Worm (Caenorhabditis elegans) whole organism, early embryonic: ENCODE results near the gene nhr-158.

ENCODE experiments used
- F13C5.2 ChIP-seq: sonication (generic microtip); optimal IDR thresholded peaks from 2 replicates; lab custom pipeline; 2017; ENCODE audit warnings: mild to moderate bottlenecking, missing genetic modification characterization, inconsistent platforms, missing compliant biosample characterization
- aly-1 ChIP-seq: sonication (generic microtip); optimal IDR thresholded peaks from 2 replicates; lab custom pipeline; 2016; ENCODE audit warnings: missing genetic modification characterization, missing compliant biosample characterization
- ama-1 ChIP-seq: fragments of 150-350 bp; optimal IDR thresholded peaks from 2 replicates; lab custom pipeline; 2014
- ceh-36 ChIP-seq: sonication (generic microtip); optimal IDR thresholded peaks from 2 replicates; lab custom pipeline; 2016; ENCODE audit warnings: missing genetic modification characterization, inconsistent platforms, missing compliant biosample characterization
- flt-1 ChIP-seq: fragments of 200-800 bp; sonication (Bioruptor generic); IDR thresholded peaks from 2 replicates; pipeline ENCODE4 v1.3.6; 2022; ENCODE audit warnings: missing genetic modification characterization, missing compliant biosample characterization
- hmbx-1 ChIP-seq: sonication (generic microtip); optimal IDR thresholded peaks from 2 replicates; lab custom pipeline; 2016; ENCODE audit warnings: mild to moderate bottlenecking, missing genetic modification characterization, missing compliant biosample characterization
- hnd-1 ChIP-seq: sonication (generic microtip); optimal IDR thresholded peaks from 2 replicates; lab custom pipeline; 2016; ENCODE audit warnings: missing genetic modification characterization, missing compliant biosample characterization
- pes-1 ChIP-seq: fragments of 200-800 bp; sonication (Bioruptor generic); IDR thresholded peaks from 2 replicates; pipeline ENCODE4 v1.3.6; 2022; ENCODE audit warnings: missing genetic modification reagents, missing genetic modification characterization, missing compliant biosample characterization
- scrt-1 ChIP-seq: fragments of 200-800 bp; sonication (Bioruptor generic); IDR thresholded peaks from 2 replicates; pipeline ENCODE4 v1.3.6; 2022; ENCODE audit warnings: missing genetic modification characterization, missing compliant biosample characterization
- sea-1 ChIP-seq: fragments of 200-800 bp; sonication (Bioruptor generic); conservative IDR thresholded peaks from 2 replicates; pipeline ENCODE4 v1.3.6; 2022; ENCODE audit warnings: missing genetic modification characterization, missing compliant biosample characterization
- tbx-11 ChIP-seq: fragments of 200-800 bp; sonication (Bioruptor generic); IDR thresholded peaks from 2 replicates; pipeline ENCODE4 v1.3.6; 2022; ENCODE audit warnings: missing genetic modification characterization, missing compliant biosample characterization
- tbx-37 ChIP-seq: fragments of 200-800 bp; sonication (Bioruptor generic); conservative IDR thresholded peaks from 2 replicates; pipeline ENCODE4 v1.3.6; 2022; ENCODE audit warnings: missing genetic modification reagents, missing genetic modification characterization, missing compliant biosample characterization

DNA sequence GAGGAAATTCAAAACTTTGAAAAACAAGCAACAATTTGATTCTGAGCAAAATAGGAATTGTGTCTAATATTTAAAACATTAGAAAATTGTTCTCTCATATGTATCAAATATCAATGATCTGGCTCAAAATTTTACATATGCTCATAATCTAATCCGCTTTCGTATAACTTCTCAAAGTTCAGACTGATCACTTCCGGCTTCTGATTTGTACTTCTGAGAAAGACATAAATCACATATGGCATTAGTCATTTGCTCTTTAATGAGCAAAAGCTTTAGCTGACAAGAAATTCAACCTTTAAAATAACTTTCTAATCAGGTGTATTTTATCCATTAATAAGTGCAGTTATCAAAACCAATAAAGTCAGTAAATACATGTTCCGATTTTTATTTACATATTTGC lies 18.0 kb downstream of the nhr-158 start:
- TF ChIP-seq tbx-37 (GFP tag; lab: Robert Waterston, UW) (no peak), pes-1 (GFP tag; lab: Robert Waterston, UW) (no peak), F13C5.2 (tag; lab: Kevin White, UChicago) (no peak), hnd-1 (tag; lab: Kevin White, UChicago) (no peak), ama-1 (no peak), aly-1 (tag; lab: Kevin White, UChicago) (no peak), sea-1 (GFP tag; lab: Robert Waterston, UW) (no peak), tbx-11 (GFP tag; lab: Robert Waterston, UW) (no peak), hmbx-1 (tag; lab: Kevin White, UChicago) (no peak), ceh-36 (tag; lab: Kevin White, UChicago) (no peak), scrt-1 (no peak), flt-1 (GFP tag; lab: Robert Waterston, UW) (no peak)
